Fruit fly (Drosophila melanogaster): Measurements from ENCODE around the gene Kdm5.
A peak's percentile ranks its signal among the peaks of the same experiment; 100 is the strongest.

Kdm5 gene

dm6 chr2L:5956706-5957105 is 42.6 kb downstream of the Kdm5 start, which contains the start of the genes CG13998 and Vm26Ab:
Gene CG13998 (minus strand): TSS chr2L:5956819.
Gene Vm26Ab (plus strand): TSS chr2L:5957004.
- TF ChIP-seq rgr (GFP tag; optimal IDR thresholded peaks at IDR 0.05) (no peak), Rel (GFP tag; optimal IDR thresholded peaks at IDR 0.05) (no peak), Rel (tag; optimal IDR thresholded peaks at IDR 0.05) (no peak), br (GFP tag; optimal IDR thresholded peaks at IDR 0.05) (no peak), Abd-B (GFP tag; optimal IDR thresholded peaks at IDR 0.05) (no peak), psq (GFP tag; optimal IDR thresholded peaks at IDR 0.05) (no peak)

DNA sequence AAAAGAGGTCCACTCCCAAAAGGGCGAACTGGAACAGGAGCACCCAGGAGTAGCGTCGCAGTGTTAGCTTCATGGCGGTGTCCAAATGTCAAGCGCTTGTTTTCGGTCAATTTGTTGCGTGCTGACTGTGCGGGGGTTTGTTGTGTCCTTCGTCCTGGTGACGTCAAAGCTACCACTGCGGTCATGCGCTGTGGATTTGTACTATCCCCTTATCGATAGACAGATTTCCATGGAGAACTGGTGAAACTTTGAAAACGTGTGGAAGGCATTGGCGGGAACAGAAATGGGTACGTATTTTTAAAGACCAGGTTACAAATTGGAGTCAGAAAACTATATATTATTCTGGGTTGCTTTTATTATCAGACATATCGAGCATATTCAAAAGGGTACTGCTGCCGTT is 43.1 kb downstream of the Kdm5 start, which contains the start of gene CG13999:
Gene CG13999, minus strand, starts transcription at position 314 of the 400 bp plus-strand sequence.
- no peak for TF ChIP-seq rgr (GFP tag; optimal IDR thresholded peaks at IDR 0.05)
- no peak for TF ChIP-seq sage (GFP tag; optimal IDR thresholded peaks at IDR 0.05)
- no peak for TF ChIP-seq Mio (GFP tag; optimal IDR thresholded peaks at IDR 0.05)
- TF ChIP-seq Hnf4 (GFP tag; optimal IDR thresholded peaks at IDR 0.05), result no peak
- TF ChIP-seq CG9705 (GFP tag; optimal IDR thresholded peaks at IDR 0.05), result no peak
- TF ChIP-seq woc (GFP tag; optimal IDR thresholded peaks at IDR 0.05), result no peak
- TF ChIP-seq usp (GFP tag; optimal IDR thresholded peaks at IDR 0.05), result no peak
- TF ChIP-seq Myc (optimal IDR thresholded peaks at IDR 0.05), result no peak
- TF ChIP-seq h (GFP tag; optimal IDR thresholded peaks at IDR 0.05), result no peak
- TF ChIP-seq fru (GFP tag; optimal IDR thresholded peaks at IDR 0.05), result no peak
- TF ChIP-seq HLH106 (tag; optimal IDR thresholded peaks at IDR 0.05), result no peak
- no peak for TF ChIP-seq tai (GFP tag; optimal IDR thresholded peaks at IDR 0.05)
- TF ChIP-seq ey (GFP tag; optimal IDR thresholded peaks at IDR 0.05), result no peak
- no peak for TF ChIP-seq brk (GFP tag; optimal IDR thresholded peaks at IDR 0.05)
- no peak for TF ChIP-seq br (GFP tag; optimal IDR thresholded peaks at IDR 0.05)
- no peak for TF ChIP-seq Sp1 (GFP tag; optimal IDR thresholded peaks at IDR 0.05)
- TF ChIP-seq pan (optimal IDR thresholded peaks at IDR 0.05), result no peak
- TF ChIP-seq Jra (GFP tag; optimal IDR thresholded peaks at IDR 0.05), result no peak
- TF ChIP-seq Dfd (GFP tag; optimal IDR thresholded peaks at IDR 0.05), result no peak
- no peak for TF ChIP-seq dmrt93B (GFP tag; optimal IDR thresholded peaks at IDR 0.05)

DNA sequence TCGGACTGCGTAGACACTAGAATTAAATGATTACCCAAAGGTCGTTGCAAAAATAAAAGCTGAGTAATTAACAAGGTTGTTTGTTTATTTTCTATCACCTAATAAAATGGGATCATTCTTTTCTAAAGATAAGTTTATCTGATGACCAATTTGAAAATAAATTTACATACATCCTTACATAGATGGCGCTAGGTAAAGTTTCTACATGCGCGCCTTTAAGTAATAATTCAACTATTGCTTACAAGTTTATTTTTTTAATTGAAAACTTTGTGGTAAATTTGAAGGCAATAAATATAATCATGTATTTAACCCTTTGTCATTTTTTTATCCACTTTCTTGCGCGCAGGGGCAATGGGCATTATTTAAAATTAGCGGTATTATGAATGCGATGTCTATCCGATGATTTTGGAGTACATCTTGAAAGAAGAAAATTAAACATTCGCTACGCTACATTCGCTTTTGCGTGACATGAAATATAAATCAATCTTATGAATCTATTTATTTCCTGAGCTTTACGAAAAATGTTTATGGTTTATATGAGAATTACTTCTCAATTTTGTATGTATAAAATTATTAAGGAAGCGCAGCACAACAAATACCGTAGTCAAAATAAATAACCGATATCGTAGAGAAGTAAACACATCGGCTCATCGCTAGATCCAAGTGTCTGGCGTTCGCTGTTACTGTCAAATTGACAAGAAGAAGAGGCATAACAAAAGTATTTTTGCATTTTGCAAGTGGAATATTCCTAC is 50.4 kb downstream of the Kdm5 start, which contains the start of gene CG9044:
Gene CG9044, plus strand, starts transcription at position 676 of the 752 bp plus-strand sequence.
- TF ChIP-seq OdsH (GFP tag; optimal IDR thresholded peaks at IDR 0.05) (peak; percentile 32), Dif (GFP tag; optimal IDR thresholded peaks at IDR 0.05; ENCODE audit: partially characterized antibody) (no peak), dsf (GFP tag; optimal IDR thresholded peaks at IDR 0.05; ENCODE audit: borderline replicate concordance) (peak; percentile 76), dl (GFP tag; optimal IDR thresholded peaks at IDR 0.05; ENCODE audit: insufficient read depth in 1 of 2, partially characterized antibody in 2 of 2) (no peak), psq (GFP tag; optimal IDR thresholded peaks at IDR 0.05) (peak; percentile 54), h (GFP tag; optimal IDR thresholded peaks at IDR 0.05) (peak; percentile 77), CG9705 (GFP tag; optimal IDR thresholded peaks at IDR 0.05) (peak; percentile 35), Hr83 (GFP tag; optimal IDR thresholded peaks at IDR 0.05; ENCODE audit: poor library complexity, severe bottlenecking) (peak; percentile 38), Jra (GFP tag; optimal IDR thresholded peaks at IDR 0.05) (peak; percentile 49), usp (GFP tag; optimal IDR thresholded peaks at IDR 0.05) (no peak), Rel (GFP tag; optimal IDR thresholded peaks at IDR 0.05) (no peak), Rel (tag; optimal IDR thresholded peaks at IDR 0.05) (no peak), HLH106 (tag; optimal IDR thresholded peaks at IDR 0.05) (peak; percentile 71), GATAd (GFP tag; optimal IDR thresholded peaks at IDR 0.05) (peak; percentile 35), ey (GFP tag; optimal IDR thresholded peaks at IDR 0.05) (peak; percentile 70), Myc (optimal IDR thresholded peaks at IDR 0.05) (no peak), woc (GFP tag; optimal IDR thresholded peaks at IDR 0.05) (peak; percentile 92)

DNA sequence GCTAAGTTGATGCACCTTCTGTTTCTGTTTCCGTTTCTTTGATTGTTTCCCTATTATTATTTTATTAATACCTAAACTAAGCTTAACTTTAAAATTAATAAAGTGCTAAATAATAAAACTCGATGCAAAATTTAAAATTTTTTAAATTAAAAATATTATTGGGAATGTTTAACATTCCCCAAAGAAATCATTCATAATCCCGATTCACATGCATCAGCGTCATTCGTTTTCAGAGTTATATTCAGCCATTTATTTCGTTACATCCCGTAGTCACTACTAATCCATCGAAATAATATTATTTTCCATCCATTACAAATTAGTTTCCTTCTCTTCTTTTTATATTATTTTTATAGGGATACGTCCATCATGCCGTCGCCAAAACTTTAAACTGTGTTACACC is 51.8 kb downstream of the Kdm5 start:
- no peak for TF ChIP-seq dmrt93B (GFP tag; optimal IDR thresholded peaks at IDR 0.05)
- TF ChIP-seq CG9705 (GFP tag; optimal IDR thresholded peaks at IDR 0.05), result no peak
- TF ChIP-seq Sp1 (GFP tag; optimal IDR thresholded peaks at IDR 0.05), result no peak
- TF ChIP-seq Hr83 (GFP tag; optimal IDR thresholded peaks at IDR 0.05; ENCODE audit: poor library complexity, severe bottlenecking), result no peak
- TF ChIP-seq pan (optimal IDR thresholded peaks at IDR 0.05), result no peak
- no peak for TF ChIP-seq brk (GFP tag; optimal IDR thresholded peaks at IDR 0.05)
- no peak for TF ChIP-seq Hr78 (GFP tag; optimal IDR thresholded peaks at IDR 0.05)
- TF ChIP-seq h (GFP tag; optimal IDR thresholded peaks at IDR 0.05), result no peak
- TF ChIP-seq dsf (GFP tag; optimal IDR thresholded peaks at IDR 0.05; ENCODE audit: borderline replicate concordance), result no peak
- TF ChIP-seq CrebA (GFP tag; optimal IDR thresholded peaks at IDR 0.05; ENCODE audit: borderline replicate concordance), result no peak
- no peak for TF ChIP-seq Mio (GFP tag; optimal IDR thresholded peaks at IDR 0.05)
- no peak for TF ChIP-seq Jra (GFP tag; optimal IDR thresholded peaks at IDR 0.05)
- TF ChIP-seq rgr (GFP tag; optimal IDR thresholded peaks at IDR 0.05), result no peak
- TF ChIP-seq Abd-B (GFP tag; optimal IDR thresholded peaks at IDR 0.05), result no peak
- no peak for TF ChIP-seq Dfd (GFP tag; optimal IDR thresholded peaks at IDR 0.05)
- no peak for TF ChIP-seq tai (GFP tag; optimal IDR thresholded peaks at IDR 0.05)
